Worm (Caenorhabditis elegans): Measurements from ENCODE around the gene ZC302.3.

ZC302.3 gene

DNA sequence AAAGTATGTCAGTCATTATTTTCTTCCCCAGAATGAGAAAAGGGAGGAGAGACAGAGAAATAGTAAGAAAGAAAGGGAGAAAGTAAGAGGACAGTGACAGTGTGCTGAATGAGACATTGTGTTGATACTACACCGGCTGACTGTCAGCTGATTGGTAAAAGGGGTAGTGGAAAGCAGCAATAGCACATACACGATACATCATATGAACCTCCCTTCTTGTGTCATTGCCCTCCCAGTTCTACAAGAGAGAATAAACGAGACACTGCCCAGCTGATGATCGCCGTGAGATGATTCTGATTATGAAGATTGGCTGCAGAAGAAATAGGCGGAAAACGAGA lies 21.5 kb downstream of the ZC302.3 start (continued):
- TF ChIP-seq lin-11 (tag; optimal IDR thresholded peaks at IDR 0.05) (no peak), unc-62 (GFP tag; optimal IDR thresholded peaks at IDR 0.05) (no peak), nhr-129 (tag; optimal IDR thresholded peaks at IDR 0.05) (peak; percentile 97), ceh-82 (tag; optimal IDR thresholded peaks at IDR 0.05) (no peak), R02D3.7 (tag; optimal IDR thresholded peaks at IDR 0.05) (no peak)

DNA sequence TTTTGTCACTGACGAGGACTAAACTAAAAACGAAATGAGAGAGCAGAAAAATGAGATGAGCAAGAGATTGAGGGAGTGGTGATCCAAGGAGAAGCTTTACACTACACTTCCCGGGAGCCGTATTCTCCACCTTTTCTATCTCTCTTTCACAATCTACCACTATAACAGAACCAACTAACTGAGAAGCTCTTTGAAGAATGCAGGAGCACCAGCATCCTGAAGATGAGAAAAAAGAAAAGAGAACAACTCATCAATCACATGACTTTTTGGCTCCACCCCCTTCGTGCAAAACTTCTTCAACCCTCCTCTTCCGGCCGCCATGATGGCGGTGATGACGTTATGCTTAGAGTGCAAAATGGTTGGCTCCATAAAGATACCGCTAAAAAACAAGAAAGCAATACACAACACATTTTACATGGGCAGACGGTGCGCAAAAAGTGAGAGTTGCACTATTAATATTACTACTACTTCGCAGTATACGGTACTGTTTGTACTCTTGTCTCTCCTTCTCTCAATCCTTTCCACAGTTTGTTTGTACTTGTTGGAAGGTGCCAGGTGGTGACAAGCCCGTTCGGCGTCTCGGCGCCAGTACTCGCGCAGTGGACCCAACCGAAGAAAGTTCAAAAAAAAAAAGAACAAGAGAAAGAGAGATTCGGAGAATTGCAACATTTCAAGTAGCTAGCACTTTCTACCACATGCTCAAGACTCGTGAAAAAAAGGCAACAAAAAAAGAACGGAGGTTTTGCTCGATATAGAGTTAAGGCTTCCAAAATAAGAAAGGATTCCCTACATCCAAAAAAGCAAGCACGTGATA lies 22.0 kb downstream of the ZC302.3 start:
- TF ChIP-seq crh-2 (tag; optimal IDR thresholded peaks at IDR 0.05): peak; percentile 19
- TF ChIP-seq ztf-11 (tag; optimal IDR thresholded peaks at IDR 0.05): no peak
- peak; percentile 32 for TF ChIP-seq fos-1 (tag; optimal IDR thresholded peaks at IDR 0.05)
- no peak for TF ChIP-seq elt-3 (tag; optimal IDR thresholded peaks at IDR 0.05)
- TF ChIP-seq R02D3.7 (tag; optimal IDR thresholded peaks at IDR 0.05): no peak
- no peak for TF ChIP-seq ZK546.5 (tag; optimal IDR thresholded peaks at IDR 0.05)
- peak; percentile 73 for TF ChIP-seq egl-27 (tag; optimal IDR thresholded peaks at IDR 0.05)
- peak; percentile 54 for TF ChIP-seq sma-9 (GFP tag; optimal IDR thresholded peaks at IDR 0.05)
- no peak for TF ChIP-seq sma-9 (tag; optimal IDR thresholded peaks at IDR 0.05)
- no peak for TF ChIP-seq sem-4 (tag; optimal IDR thresholded peaks at IDR 0.05)
- TF ChIP-seq blmp-1 (tag; optimal IDR thresholded peaks at IDR 0.05; ENCODE audit: insufficient read depth): peak; percentile 53
- no peak for TF ChIP-seq unc-39 (tag; optimal IDR thresholded peaks at IDR 0.05)
- no peak for TF ChIP-seq dmd-4 (tag; optimal IDR thresholded peaks at IDR 0.05)
- TF ChIP-seq nhr-129 (tag; optimal IDR thresholded peaks at IDR 0.05): peak; percentile 64
- peak; percentile 52 for TF ChIP-seq ama-1 (optimal IDR thresholded peaks at IDR 0.05)
- no peak for TF ChIP-seq aly-2 (tag; optimal IDR thresholded peaks at IDR 0.05)
- TF ChIP-seq nhr-11 (tag; optimal IDR thresholded peaks at IDR 0.05): no peak
- peak; percentile 35 for TF ChIP-seq C34F6.9 (tag; optimal IDR thresholded peaks at IDR 0.05)
- no peak for TF ChIP-seq nhr-21 (tag; optimal IDR thresholded peaks at IDR 0.05)
- peak; percentile 47 for TF ChIP-seq unc-55 (GFP tag; optimal IDR thresholded peaks at IDR 0.05)
- no peak for TF ChIP-seq sma-3 (GFP tag; optimal IDR thresholded peaks at IDR 0.05)
- peak; percentile 19 for TF ChIP-seq mab-5 (tag; optimal IDR thresholded peaks at IDR 0.05)
- no peak for TF ChIP-seq nhr-237 (tag; optimal IDR thresholded peaks at IDR 0.05)
- no peak for TF ChIP-seq peb-1 (tag; optimal IDR thresholded peaks at IDR 0.05)
- no peak for TF ChIP-seq ceh-82 (tag; optimal IDR thresholded peaks at IDR 0.05)
- no peak for TF ChIP-seq elt-1 (tag; optimal IDR thresholded peaks at IDR 0.05)
- no peak for TF ChIP-seq nhr-77 (tag; optimal IDR thresholded peaks at IDR 0.05)
- no peak for TF ChIP-seq skn-1 (tag; optimal IDR thresholded peaks at IDR 0.05)
- no peak for TF ChIP-seq zag-1 (tag; optimal IDR thresholded peaks at IDR 0.05)
- TF ChIP-seq mbf-1 (tag; optimal IDR thresholded peaks at IDR 0.05): no peak
- no peak for TF ChIP-seq gmeb-1 (tag; optimal IDR thresholded peaks at IDR 0.05)
- peak; percentile 50 for TF ChIP-seq unc-62 (GFP tag; optimal IDR thresholded peaks at IDR 0.05)
- TF ChIP-seq ztf-1 (GFP tag; conservative IDR thresholded peaks at IDR 0.05): no peak
- no peak for TF ChIP-seq ceh-16 (tag; optimal IDR thresholded peaks at IDR 0.05)
- no peak for TF ChIP-seq nhr-23 (tag; optimal IDR thresholded peaks at IDR 0.05)
- peak; percentile 51 for TF ChIP-seq F13H6.1 (tag; optimal IDR thresholded peaks at IDR 0.05)
- TF ChIP-seq nhr-6 (tag; optimal IDR thresholded peaks at IDR 0.05): no peak
- TF ChIP-seq lin-11 (tag; optimal IDR thresholded peaks at IDR 0.05): no peak
- TF ChIP-seq mdl-1 (tag; optimal IDR thresholded peaks at IDR 0.05): peak in 1 of 2 experiments; percentile 16
- TF ChIP-seq lin-39 (tag; optimal IDR thresholded peaks at IDR 0.05): no peak

DNA sequence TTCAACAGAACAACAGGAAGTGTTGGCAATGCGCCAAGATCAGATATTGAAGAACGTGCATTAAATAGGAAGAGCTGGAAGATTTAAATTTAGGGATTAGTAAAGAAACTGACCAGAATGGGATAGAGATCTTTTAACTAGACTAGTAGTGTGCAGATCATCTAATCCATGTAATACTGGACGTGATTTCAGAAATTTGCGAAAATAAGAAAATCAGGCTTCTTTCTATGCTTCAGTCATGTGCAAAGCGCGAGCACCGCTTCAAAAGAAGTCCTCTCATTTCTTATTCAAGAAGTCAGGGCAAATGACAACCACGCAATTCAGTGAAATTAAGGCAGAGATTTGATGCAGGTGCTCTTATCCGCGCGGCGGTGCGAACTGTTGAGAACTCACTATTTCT lies 23.2 kb downstream of the ZC302.3 start:
- no peak for TF ChIP-seq nhr-21 (tag; optimal IDR thresholded peaks at IDR 0.05)
- no peak for TF ChIP-seq snpc-4 (tag; optimal IDR thresholded peaks at IDR 0.05)
- TF ChIP-seq ceh-82 (tag; optimal IDR thresholded peaks at IDR 0.05): no peak
- no peak for TF ChIP-seq ztf-11 (tag; optimal IDR thresholded peaks at IDR 0.05)
- no peak for TF ChIP-seq nhr-6 (tag; optimal IDR thresholded peaks at IDR 0.05)
- TF ChIP-seq nhr-10 (tag; optimal IDR thresholded peaks at IDR 0.05): no peak
- TF ChIP-seq lin-11 (tag; optimal IDR thresholded peaks at IDR 0.05): no peak
- TF ChIP-seq ztf-1 (GFP tag; conservative IDR thresholded peaks at IDR 0.05): no peak
- TF ChIP-seq skn-1 (tag; optimal IDR thresholded peaks at IDR 0.05): no peak
- no peak for TF ChIP-seq lin-13 (GFP tag; optimal IDR thresholded peaks at IDR 0.05)
- no peak for TF ChIP-seq peb-1 (tag; optimal IDR thresholded peaks at IDR 0.05)
- TF ChIP-seq nhr-12 (tag; optimal IDR thresholded peaks at IDR 0.05): no peak
- TF ChIP-seq elt-3 (tag; optimal IDR thresholded peaks at IDR 0.05): no peak
- no peak for TF ChIP-seq sma-3 (GFP tag; optimal IDR thresholded peaks at IDR 0.05)
- TF ChIP-seq nhr-23 (tag; optimal IDR thresholded peaks at IDR 0.05): no peak
- TF ChIP-seq lin-39 (tag; optimal IDR thresholded peaks at IDR 0.05): no peak
- no peak for TF ChIP-seq mbf-1 (tag; optimal IDR thresholded peaks at IDR 0.05)
- no peak for TF ChIP-seq C34F6.9 (tag; optimal IDR thresholded peaks at IDR 0.05)
- no peak for TF ChIP-seq nhr-77 (tag; optimal IDR thresholded peaks at IDR 0.05)
- TF ChIP-seq sma-9 (GFP tag; optimal IDR thresholded peaks at IDR 0.05): no peak
- no peak for TF ChIP-seq sma-9 (tag; optimal IDR thresholded peaks at IDR 0.05)

All from whole organism, L2 larva.